Worm (Caenorhabditis elegans) whole organism, L3 larva: ENCODE data around the gene idpp-8.

Experiments
- ZK546.5 ChIP-seq: sonication (generic microtip); optimal IDR thresholded peaks from 2 replicates; lab custom pipeline; 2017; ENCODE audit warnings: missing biosample characterization, missing genetic modification characterization
- ceh-82 ChIP-seq: fragments of 150-350 bp; optimal IDR thresholded peaks from 2 replicates; lab custom pipeline; 2014; ENCODE audit warnings: missing biosample characterization, missing genetic modification characterization
- fkh-10 ChIP-seq: sonication (generic microtip); optimal IDR thresholded peaks from 2 replicates; lab custom pipeline; 2017; ENCODE audit warnings: missing biosample characterization, missing genetic modification reagents, missing genetic modification characterization
- nhr-12 ChIP-seq: fragments of 150-350 bp; optimal IDR thresholded peaks from 2 replicates; lab custom pipeline; 2014; ENCODE audit warnings: missing biosample characterization, missing genetic modification characterization
- nhr-67 ChIP-seq: fragments of 150-350 bp; optimal IDR thresholded peaks from 2 replicates; lab custom pipeline; 2014; ENCODE audit warnings: missing biosample characterization, missing genetic modification characterization
- sea-2 ChIP-seq: fragments of 150-350 bp; sonication (generic microtip); optimal IDR thresholded peaks from 4 replicates; lab custom pipeline; 2014; ENCODE audit warnings: missing biosample characterization, missing genetic modification reagents, missing genetic modification characterization
- skn-1 ChIP-seq: fragments of 150-350 bp; optimal IDR thresholded peaks from 2 replicates; lab custom pipeline; 2014; ENCODE audit warnings: missing biosample characterization, missing genetic modification characterization
- snpc-4 ChIP-seq: fragments of 150-350 bp; optimal IDR thresholded peaks from 2 replicates; lab custom pipeline; 2014; ENCODE audit warnings: missing biosample characterization, missing genetic modification characterization

ce11 chrII:10346075-10346474 is 30.7 kb downstream of the idpp-8 start, which contains the start of gene C07E3.10:
- TF ChIP-seq nhr-12 (tag; lab: Kevin White, UChicago), result no peak
- TF ChIP-seq ZK546.5 (tag; lab: Kevin White, UChicago), result no peak
- no peak for TF ChIP-seq fkh-10 (GFP tag; lab: Kevin White, UChicago)
- TF ChIP-seq skn-1 (tag; lab: Kevin White, UChicago), result no peak
- no peak for TF ChIP-seq ceh-82 (tag; lab: Kevin White, UChicago)
- TF ChIP-seq sea-2 (GFP tag; lab: Kevin White, UChicago), result no peak
- no peak for TF ChIP-seq snpc-4 (tag; lab: Kevin White, UChicago)
- no peak for TF ChIP-seq nhr-67 (tag; lab: Kevin White, UChicago)
